ENCODE assay signal across 1 fruit fly cellular context in genomic region chrX:2065073-2065472, dm6.
A peak's percentile ranks its signal among the peaks of the same experiment; 100 is the strongest.
TF ChIP-seq lines count a peak whose summit lies in the region.

TSS of gene CG4281 (minus strand) at chrX:2065142.

TF ChIP-seq in whole organism, embryonic, 481 proteins besides CTCF, POLR2A, EP300 and RAD21 (continued from another document and continues in another):
- TF ChIP-seq Hr39 (optimal IDR thresholded peaks at IDR 0.05; lab: Kevin White, UChicago) (no peak), CG6854 (GFP tag; optimal IDR thresholded peaks at IDR 0.05; lab: Kevin White, UChicago) (no peak), CG2678 (tag; optimal IDR thresholded peaks at IDR 0.05; lab: Kevin White, UChicago) (peak; percentile 4), HLH3B (GFP tag; IDR thresholded peaks at IDR 0.05; lab: Robert Waterston, UW) (no peak), CG18476 (GFP tag; optimal IDR thresholded peaks at IDR 0.05; lab: Kevin White, UChicago) (no peak), Hey (tag; optimal IDR thresholded peaks at IDR 0.05; lab: Kevin White, UChicago) (no peak), CoRest (tag; optimal IDR thresholded peaks at IDR 0.05; lab: Kevin White, UChicago) (peak; percentile 34), peb (GFP tag; IDR thresholded peaks at IDR 0.05; lab: Robert Waterston, UW) (no peak), CG3281 (GFP tag; optimal IDR thresholded peaks at IDR 0.05; lab: Kevin White, UChicago) (no peak), CG7928 (GFP tag; optimal IDR thresholded peaks at IDR 0.05; lab: Kevin White, UChicago) (no peak), crp (GFP tag; optimal IDR thresholded peaks at IDR 0.05; lab: Kevin White, UChicago) (no peak), CG12236 (GFP tag; optimal IDR thresholded peaks at IDR 0.05; lab: Kevin White, UChicago) (no peak), ara (GFP tag; IDR thresholded peaks at IDR 0.05; lab: Robert Waterston, UW) (no peak), CG18011 (GFP tag; optimal IDR thresholded peaks at IDR 0.05; lab: Kevin White, UChicago) (no peak), onecut (GFP tag; IDR thresholded peaks at IDR 0.05; lab: Robert Waterston, UW) (no peak), dysf (GFP tag; IDR thresholded peaks at IDR 0.05; lab: Robert Waterston, UW) (no peak), Ravus (GFP tag; IDR thresholded peaks at IDR 0.05; lab: Robert Waterston, UW) (no peak), Ada2b (GFP tag; IDR thresholded peaks at IDR 0.05; lab: Robert Waterston, UW) (no peak), CG34422 (GFP tag; IDR thresholded peaks at IDR 0.05; lab: Robert Waterston, UW) (no peak), CG4730 (GFP tag; IDR thresholded peaks at IDR 0.05; lab: Robert Waterston, UW) (no peak), fu2 (GFP tag; optimal IDR thresholded peaks at IDR 0.05; lab: Kevin White, UChicago) (no peak), CG4617 (GFP tag; optimal IDR thresholded peaks at IDR 0.05; lab: Kevin White, UChicago; ENCODE audit: borderline replicate concordance) (peak; percentile 8), D19B (GFP tag; optimal IDR thresholded peaks at IDR 0.05; lab: Kevin White, UChicago) (no peak), so (GFP tag; IDR thresholded peaks at IDR 0.05; lab: Robert Waterston, UW) (no peak), C15 (GFP tag; IDR thresholded peaks at IDR 0.05; lab: Robert Waterston, UW) (no peak), Tbp (GFP tag; optimal IDR thresholded peaks at IDR 0.05; lab: Kevin White, UChicago) (peak; percentile 4), CG10959 (GFP tag; IDR thresholded peaks at IDR 0.05; lab: Robert Waterston, UW) (no peak), Awh (GFP tag; IDR thresholded peaks at IDR 0.05; lab: Robert Waterston, UW) (no peak), ato (GFP tag; IDR thresholded peaks at IDR 0.05; lab: Robert Waterston, UW; ENCODE audit: partially characterized antibody) (peak; percentile 82), pnt (GFP tag; optimal IDR thresholded peaks at IDR 0.05; lab: Kevin White, UChicago) (no peak), zf30C (GFP tag; optimal IDR thresholded peaks at IDR 0.05; lab: Kevin White, UChicago) (no peak), Camta (GFP tag; optimal IDR thresholded peaks at IDR 0.05; lab: Kevin White, UChicago) (no peak), Opbp (GFP tag; IDR thresholded peaks at IDR 0.05; lab: Robert Waterston, UW; ENCODE audit: partially characterized antibody) (peak; percentile 85), zen (tag; optimal IDR thresholded peaks at IDR 0.05; lab: Kevin White, UChicago) (no peak), Fer2 (tag; optimal IDR thresholded peaks at IDR 0.05; lab: Kevin White, UChicago) (no peak), CG10565 (GFP tag; optimal IDR thresholded peaks at IDR 0.05; lab: Kevin White, UChicago) (no peak), sens (GFP tag; lab: Kevin White, UChicago) (no peak), fd64A (GFP tag; optimal IDR thresholded peaks at IDR 0.05; lab: Kevin White, UChicago) (no peak), CG2116 (GFP tag; optimal IDR thresholded peaks at IDR 0.05; lab: Kevin White, UChicago) (peak; percentile 80), CG12744 (GFP tag; optimal IDR thresholded peaks at IDR 0.05; lab: Kevin White, UChicago) (no peak), btn (GFP tag; optimal IDR thresholded peaks at IDR 0.05; lab: Kevin White, UChicago) (no peak), Taf1 (GFP tag; IDR thresholded peaks at IDR 0.05; lab: Robert Waterston, UW) (no peak), Bteb2 (GFP tag; optimal IDR thresholded peaks at IDR 0.05; lab: Kevin White, UChicago) (no peak), nom (GFP tag; optimal IDR thresholded peaks at IDR 0.05; lab: Kevin White, UChicago) (no peak), CG3065 (GFP tag; optimal IDR thresholded peaks at IDR 0.05; lab: Kevin White, UChicago) (no peak), chn (GFP tag; optimal IDR thresholded peaks at IDR 0.05; lab: Kevin White, UChicago) (no peak), CG3838 (GFP tag; optimal IDR thresholded peaks at IDR 0.05; lab: Kevin White, UChicago) (no peak), CG13287 (GFP tag; IDR thresholded peaks at IDR 0.05; lab: Robert Waterston, UW; ENCODE audit: partially characterized antibody) (peak; percentile 99), fru (optimal IDR thresholded peaks at IDR 0.05; lab: Kevin White, UChicago) (no peak), CG13624 (GFP tag; optimal IDR thresholded peaks at IDR 0.05; lab: Kevin White, UChicago) (no peak), trem (tag; optimal IDR thresholded peaks at IDR 0.05; lab: Kevin White, UChicago) (no peak), D (optimal IDR thresholded peaks at IDR 0.05; lab: Kevin White, UChicago) (no peak), D (GFP tag; optimal IDR thresholded peaks at IDR 0.05; lab: Kevin White, UChicago) (no peak), NC2α (GFP tag; optimal IDR thresholded peaks at IDR 0.05; lab: Kevin White, UChicago) (no peak), Kr (GFP tag; optimal IDR thresholded peaks at IDR 0.05; lab: Kevin White, UChicago) (no peak), da (GFP tag; optimal IDR thresholded peaks at IDR 0.05; lab: Kevin White, UChicago) (no peak), CG9932 (GFP tag; IDR thresholded peaks at IDR 0.05; lab: Robert Waterston, UW) (no peak), CG9727 (GFP tag; optimal IDR thresholded peaks at IDR 0.05; lab: Kevin White, UChicago) (peak; percentile 11), Adf1 (GFP tag; IDR thresholded peaks at IDR 0.05; lab: Robert Waterston, UW) (no peak), Asciz (GFP tag; optimal IDR thresholded peaks at IDR 0.05; lab: Kevin White, UChicago) (no peak), gcm2 (GFP tag; optimal IDR thresholded peaks at IDR 0.05; lab: Kevin White, UChicago) (no peak), knrl (GFP tag; IDR thresholded peaks at IDR 0.05; lab: Robert Waterston, UW; ENCODE audit: partially characterized antibody) (peak; percentile 91), NFAT (GFP tag; IDR thresholded peaks at IDR 0.05; lab: Robert Waterston, UW) (no peak), sna (GFP tag; IDR thresholded peaks at IDR 0.05; lab: Robert Waterston, UW; ENCODE audit: partially characterized antibody) (peak; percentile 98), crc (GFP tag; optimal IDR thresholded peaks at IDR 0.05; lab: Kevin White, UChicago) (no peak), wdn (GFP tag; IDR thresholded peaks at IDR 0.05; lab: Robert Waterston, UW) (no peak), fd3F (GFP tag; optimal IDR thresholded peaks at IDR 0.05; lab: Kevin White, UChicago) (no peak), Gug (GFP tag; IDR thresholded peaks at IDR 0.05; lab: Robert Waterston, UW) (no peak), CG17912 (GFP tag; optimal IDR thresholded peaks at IDR 0.05; lab: Kevin White, UChicago) (no peak), Hmx (GFP tag; optimal IDR thresholded peaks at IDR 0.05; lab: Kevin White, UChicago) (no peak), Usf (GFP tag; optimal IDR thresholded peaks at IDR 0.05; lab: Kevin White, UChicago) (no peak), tin (GFP tag; optimal IDR thresholded peaks at IDR 0.05; lab: Kevin White, UChicago) (no peak), Poxn (GFP tag; IDR thresholded peaks at IDR 0.05; lab: Robert Waterston, UW) (no peak), CG2712 (tag; optimal IDR thresholded peaks at IDR 0.05; lab: Kevin White, UChicago) (peak; percentile 22), Dll (GFP tag; IDR thresholded peaks at IDR 0.05; lab: Robert Waterston, UW; ENCODE audit: partially characterized antibody) (peak; percentile 98), CG10366 (GFP tag; IDR thresholded peaks at IDR 0.05; lab: Robert Waterston, UW) (no peak), Drgx (GFP tag; IDR thresholded peaks at IDR 0.05; lab: Robert Waterston, UW) (no peak), CG12942 (GFP tag; optimal IDR thresholded peaks at IDR 0.05; lab: Kevin White, UChicago) (no peak), HLH54F (GFP tag; optimal IDR thresholded peaks at IDR 0.05; lab: Kevin White, UChicago) (no peak), croc (GFP tag; conservative IDR thresholded peaks at IDR 0.05; lab: Robert Waterston, UW) (no peak), Abd-B (GFP tag; optimal IDR thresholded peaks at IDR 0.05; lab: Kevin White, UChicago) (no peak), CG12299 (tag; optimal IDR thresholded peaks at IDR 0.05; lab: Kevin White, UChicago) (no peak), odd (GFP tag; optimal IDR thresholded peaks at IDR 0.05; lab: Kevin White, UChicago) (no peak), CG5953 (GFP tag; IDR thresholded peaks at IDR 0.05; lab: Robert Waterston, UW) (no peak), CG4282 (GFP tag; optimal IDR thresholded peaks at IDR 0.05; lab: Kevin White, UChicago) (no peak), amos (GFP tag; IDR thresholded peaks at IDR 0.05; lab: Robert Waterston, UW; ENCODE audit: partially characterized antibody) (peak; percentile 90), Aef1 (GFP tag; IDR thresholded peaks at IDR 0.05; lab: Robert Waterston, UW) (no peak), Sin3A (optimal IDR thresholded peaks at IDR 0.05; lab: Kevin White, UChicago) (peak; percentile 69), slou (GFP tag; optimal IDR thresholded peaks at IDR 0.05; lab: Kevin White, UChicago) (no peak), sisA (GFP tag; IDR thresholded peaks at IDR 0.05; lab: Robert Waterston, UW) (no peak), CG10431 (GFP tag; optimal IDR thresholded peaks at IDR 0.05; lab: Kevin White, UChicago) (no peak), esg (GFP tag; conservative IDR thresholded peaks at IDR 0.05; lab: Robert Waterston, UW) (no peak), scrt (GFP tag; optimal IDR thresholded peaks at IDR 0.05; lab: Kevin White, UChicago) (no peak), CG1792 (GFP tag; optimal IDR thresholded peaks at IDR 0.05; lab: Kevin White, UChicago) (no peak), br (optimal IDR thresholded peaks at IDR 0.05; lab: Kevin White, UChicago) (no peak), CG6254 (GFP tag; optimal IDR thresholded peaks at IDR 0.05; lab: Kevin White, UChicago) (no peak), CG5180 (GFP tag; optimal IDR thresholded peaks at IDR 0.05; lab: Kevin White, UChicago) (no peak), Dip3 (GFP tag; optimal IDR thresholded peaks at IDR 0.05; lab: Kevin White, UChicago) (no peak), Oli (tag; optimal IDR thresholded peaks at IDR 0.05; lab: Kevin White, UChicago) (no peak), org-1 (GFP tag; optimal IDR thresholded peaks at IDR 0.05; lab: Kevin White, UChicago) (no peak), gsb (GFP tag; IDR thresholded peaks at IDR 0.05; lab: Robert Waterston, UW) (no peak), CG9609 (GFP tag; optimal IDR thresholded peaks at IDR 0.05; lab: Kevin White, UChicago) (no peak), CG3726 (GFP tag; IDR thresholded peaks at IDR 0.05; lab: Robert Waterston, UW) (no peak), Dip2 (GFP tag; IDR thresholded peaks at IDR 0.05; lab: Robert Waterston, UW) (no peak), nerfin-2 (GFP tag; IDR thresholded peaks at IDR 0.05; lab: Robert Waterston, UW; ENCODE audit: partially characterized antibody) (peak; percentile 80), ind (GFP tag; optimal IDR thresholded peaks at IDR 0.05; lab: Kevin White, UChicago) (no peak), HLH4C (GFP tag; IDR thresholded peaks at IDR 0.05; lab: Robert Waterston, UW; ENCODE audit: partially characterized antibody) (peak; percentile 97), al (GFP tag; IDR thresholded peaks at IDR 0.05; lab: Robert Waterston, UW) (no peak), lab (GFP tag; optimal IDR thresholded peaks at IDR 0.05; lab: Kevin White, UChicago) (no peak), CG10274 (GFP tag; optimal IDR thresholded peaks at IDR 0.05; lab: Kevin White, UChicago) (no peak), CG6654 (GFP tag; optimal IDR thresholded peaks at IDR 0.05; lab: Kevin White, UChicago) (no peak), CG31388 (GFP tag; optimal IDR thresholded peaks at IDR 0.05; lab: Kevin White, UChicago) (no peak), dpn (GFP tag; optimal IDR thresholded peaks at IDR 0.05; lab: Kevin White, UChicago) (no peak), ems (GFP tag; optimal IDR thresholded peaks at IDR 0.05; lab: Kevin White, UChicago) (no peak), vvl (GFP tag; IDR thresholded peaks at IDR 0.05; lab: Robert Waterston, UW) (no peak), p53 (GFP tag; optimal IDR thresholded peaks at IDR 0.05; lab: Kevin White, UChicago) (peak; percentile 74), CG15073 (GFP tag; optimal IDR thresholded peaks at IDR 0.05; lab: Kevin White, UChicago) (no peak), bcd (GFP tag; optimal IDR thresholded peaks at IDR 0.05; lab: Kevin White, UChicago) (no peak), CG11456 (GFP tag; IDR thresholded peaks at IDR 0.05; lab: Robert Waterston, UW) (no peak), CG11398 (GFP tag; optimal IDR thresholded peaks at IDR 0.05; lab: Kevin White, UChicago) (no peak), Stat92E (GFP tag; optimal IDR thresholded peaks at IDR 0.05; lab: Kevin White, UChicago) (peak in 1 of 3 experiments; percentile 41), lov (optimal IDR thresholded peaks at IDR 0.05; lab: Kevin White, UChicago) (no peak), lov (GFP tag; IDR thresholded peaks at IDR 0.05; lab: Robert Waterston, UW) (no peak), tup (GFP tag; optimal IDR thresholded peaks at IDR 0.05; lab: Kevin White, UChicago) (no peak), wek (GFP tag; optimal IDR thresholded peaks at IDR 0.05; lab: Kevin White, UChicago) (no peak), CG10654 (GFP tag; optimal IDR thresholded peaks at IDR 0.05; lab: Kevin White, UChicago) (no peak), zfh2 (GFP tag; optimal IDR thresholded peaks at IDR 0.05; lab: Kevin White, UChicago) (no peak), CG11247 (GFP tag; IDR thresholded peaks at IDR 0.05; lab: Robert Waterston, UW) (no peak), klu (GFP tag; IDR thresholded peaks at IDR 0.05; lab: Robert Waterston, UW) (no peak), CG15696 (tag; optimal IDR thresholded peaks at IDR 0.05; lab: Kevin White, UChicago) (no peak), chinmo (GFP tag; IDR thresholded peaks at IDR 0.05; lab: Robert Waterston, UW; ENCODE audit: partially characterized antibody) (peak; percentile 76; the same call in 2 of the 4 replicates), CG11723 (GFP tag; optimal IDR thresholded peaks at IDR 0.05; lab: Kevin White, UChicago) (no peak), dm (GFP tag; optimal IDR thresholded peaks at IDR 0.05; lab: Kevin White, UChicago) (no peak), CG16779 (GFP tag; IDR thresholded peaks at IDR 0.05; lab: Robert Waterston, UW) (no peak), CG30403 (GFP tag; optimal IDR thresholded peaks at IDR 0.05; lab: Kevin White, UChicago) (no peak), E2f1 (GFP tag; IDR thresholded peaks at IDR 0.05; lab: Robert Waterston, UW) (no peak), hth (optimal IDR thresholded peaks at IDR 0.05; lab: Kevin White, UChicago) (no peak), sc (optimal IDR thresholded peaks at IDR 0.05; lab: Kevin White, UChicago) (no peak), sc (GFP tag; optimal IDR thresholded peaks at IDR 0.05; lab: Kevin White, UChicago) (no peak), GATAe (GFP tag; conservative IDR thresholded peaks at IDR 0.05; lab: Robert Waterston, UW) (no peak), pb (GFP tag; optimal IDR thresholded peaks at IDR 0.05; lab: Kevin White, UChicago) (no peak)
